Worm (Caenorhabditis elegans) whole organism, L1 larva: ENCODE results near the gene M176.11.

Experiments
- F16B12.6 ChIP-seq: fragments of 150-350 bp; optimal IDR thresholded peaks from 2 replicates; lab custom pipeline; 2014; ENCODE audit warnings: missing biosample characterization, missing genetic modification characterization
- Y116A8C.19 ChIP-seq: sonication (generic microtip); optimal IDR thresholded peaks from 2 replicates; lab custom pipeline; 2016; ENCODE audit warnings: missing compliant biosample characterization, missing genetic modification characterization, borderline replicate concordance
- aly-2 ChIP-seq: fragments of 150-350 bp; optimal IDR thresholded peaks from 2 replicates; lab custom pipeline; 2014; ENCODE audit warnings: missing biosample characterization, missing genetic modification characterization
- blmp-1 ChIP-seq: fragments of 150-350 bp; optimal IDR thresholded peaks from 2 replicates; lab custom pipeline; 2014; ENCODE audit warnings: missing biosample characterization, missing genetic modification characterization
- ceh-8 ChIP-seq: fragments of 200-800 bp; sonication (Bioruptor generic); optimal IDR thresholded peaks from 2 replicates; lab custom pipeline; 2018; ENCODE audit warnings: mild to moderate bottlenecking, missing genetic modification characterization, moderate library complexity, missing compliant biosample characterization
- ceh-88 ChIP-seq: fragments of 200-800 bp; sonication (Bioruptor generic); IDR thresholded peaks from 2 replicates; pipeline ENCODE4 v1.3.6; 2022; ENCODE audit warnings: missing genetic modification characterization, missing compliant biosample characterization
- ceh-90 ChIP-seq: sonication (generic microtip); optimal IDR thresholded peaks from 2 replicates; lab custom pipeline; 2016; ENCODE audit warnings: missing genetic modification characterization, missing compliant biosample characterization
- ces-1 ChIP-seq: fragments of 150-350 bp; optimal IDR thresholded peaks from 2 replicates; lab custom pipeline; 2014; ENCODE audit warnings: missing biosample characterization, missing genetic modification reagents, missing genetic modification characterization
- dsc-1 ChIP-seq: sonication (generic microtip); optimal IDR thresholded peaks from 2 replicates; lab custom pipeline; 2016; ENCODE audit warnings: mild to moderate bottlenecking, missing genetic modification characterization, missing compliant biosample characterization
- elt-2 ChIP-seq: sonication (generic microtip); optimal IDR thresholded peaks from 2 replicates; lab custom pipeline; 2016; ENCODE audit warnings: missing genetic modification characterization, mild to moderate bottlenecking, inconsistent platforms, missing compliant biosample characterization, missing genetic modification reagents
- fkh-10 ChIP-seq: sonication (generic microtip); optimal IDR thresholded peaks from 2 replicates; lab custom pipeline; 2017; ENCODE audit warnings: missing biosample characterization, missing genetic modification reagents, missing genetic modification characterization
- hlh-17 ChIP-seq: fragments of 200-800 bp; sonication (Bioruptor generic); optimal IDR thresholded peaks from 2 replicates; lab custom pipeline; 2018; ENCODE audit warnings: missing genetic modification characterization, mild to moderate bottlenecking, missing compliant biosample characterization, moderate library complexity, borderline replicate concordance
- hlh-4 ChIP-seq: sonication (generic microtip); optimal IDR thresholded peaks from 2 replicates; lab custom pipeline; 2016; ENCODE audit warnings: mild to moderate bottlenecking, missing genetic modification characterization, missing compliant biosample characterization
- jun-1 ChIP-seq: fragments of 150-350 bp; optimal IDR thresholded peaks from 2 replicates; lab custom pipeline; 2014; ENCODE audit warnings: missing biosample characterization, missing genetic modification reagents, missing genetic modification characterization
- lin-14 ChIP-seq: fragments of 200-800 bp; sonication (Bioruptor generic); optimal IDR thresholded peaks from 2 replicates; lab custom pipeline; 2018; ENCODE audit warnings: mild to moderate bottlenecking, missing genetic modification characterization, moderate library complexity, missing compliant biosample characterization
- lin-39 ChIP-seq: fragments of 150-350 bp; optimal IDR thresholded peaks from 2 replicates; lab custom pipeline; 2014; ENCODE audit warnings: missing biosample characterization, missing genetic modification reagents, missing genetic modification characterization
- lsy-2 ChIP-seq, 2 experiments: fragments of 150-350 bp; optimal IDR thresholded peaks; 2 replicates each; lab custom pipeline; 2014; ENCODE audit warnings: missing biosample characterization in 2 of 2, missing genetic modification characterization in 2 of 2
- mab-9 ChIP-seq: fragments of 200-800 bp; sonication (Bioruptor generic); IDR thresholded peaks from 2 replicates; pipeline ENCODE4 v1.3.6; 2022; ENCODE audit warnings: missing genetic modification reagents, missing genetic modification characterization, missing compliant biosample characterization
- nhr-20 ChIP-seq: sonication (generic microtip); optimal IDR thresholded peaks from 2 replicates; lab custom pipeline; 2016; ENCODE audit warnings: mild to moderate bottlenecking, missing genetic modification characterization, missing compliant biosample characterization
- nhr-237 ChIP-seq: fragments of 150-350 bp; optimal IDR thresholded peaks from 2 replicates; lab custom pipeline; 2014; ENCODE audit warnings: missing biosample characterization, missing genetic modification characterization
- nhr-28 ChIP-seq: fragments of 150-350 bp; optimal IDR thresholded peaks from 2 replicates; lab custom pipeline; 2014; ENCODE audit warnings: missing biosample characterization, missing genetic modification characterization
- nhr-71 ChIP-seq: sonication (generic microtip); optimal IDR thresholded peaks from 2 replicates; lab custom pipeline; 2016; ENCODE audit warnings: mild to moderate bottlenecking, missing genetic modification characterization, moderate library complexity, missing compliant biosample characterization
- nhr-76 ChIP-seq: sonication (generic microtip); optimal IDR thresholded peaks from 2 replicates; lab custom pipeline; 2017; ENCODE audit warnings: missing biosample characterization, missing genetic modification characterization
- nhr-77 ChIP-seq: fragments of 150-350 bp; optimal IDR thresholded peaks from 2 replicates; lab custom pipeline; 2014; ENCODE audit warnings: missing biosample characterization, missing genetic modification characterization
- nhr-84 ChIP-seq: sonication (generic microtip); optimal IDR thresholded peaks from 2 replicates; lab custom pipeline; 2017; ENCODE audit warnings: missing biosample characterization, missing genetic modification characterization
- pqm-1 ChIP-seq: sonication (generic microtip); optimal IDR thresholded peaks from 3 replicates; lab custom pipeline; 2017; ENCODE audit warnings: missing biosample characterization, missing genetic modification characterization
- rnt-1 ChIP-seq: sonication (generic microtip); optimal IDR thresholded peaks from 2 replicates; lab custom pipeline; 2016; ENCODE audit warnings: mild to moderate bottlenecking, missing genetic modification characterization, moderate library complexity, missing compliant biosample characterization
- snpc-4 ChIP-seq: fragments of 150-350 bp; optimal IDR thresholded peaks from 2 replicates; lab custom pipeline; 2014; ENCODE audit warnings: missing biosample characterization, missing genetic modification characterization
- snu-23 ChIP-seq: sonication (generic microtip); optimal IDR thresholded peaks from 2 replicates; lab custom pipeline; 2016; ENCODE audit warnings: missing genetic modification characterization, missing compliant biosample characterization
- sptf-1 ChIP-seq: fragments of 150-350 bp; optimal IDR thresholded peaks from 2 replicates; lab custom pipeline; 2014; ENCODE audit warnings: missing biosample characterization, missing genetic modification characterization
- sup-37 ChIP-seq: fragments of 200-800 bp; sonication (Bioruptor generic); optimal IDR thresholded peaks from 2 replicates; lab custom pipeline; 2018; ENCODE audit warnings: mild to moderate bottlenecking, missing genetic modification characterization, missing compliant biosample characterization
- swsn-7 ChIP-seq: sonication (generic microtip); optimal IDR thresholded peaks from 2 replicates; lab custom pipeline; 2016; ENCODE audit warnings: missing genetic modification characterization, missing compliant biosample characterization
- unc-130 ChIP-seq: fragments of 150-350 bp; optimal IDR thresholded peaks from 2 replicates; lab custom pipeline; 2017; ENCODE audit warnings: missing biosample characterization, missing genetic modification characterization, inconsistent platforms
- xbp-1 ChIP-seq: sonication (generic microtip); optimal IDR thresholded peaks from 2 replicates; lab custom pipeline; 2016; ENCODE audit warnings: missing genetic modification characterization, missing compliant biosample characterization
- zag-1 ChIP-seq: fragments of 150-350 bp; optimal IDR thresholded peaks from 2 replicates; lab custom pipeline; 2014; ENCODE audit warnings: missing biosample characterization, missing genetic modification characterization

M176.11 gene

DNA sequence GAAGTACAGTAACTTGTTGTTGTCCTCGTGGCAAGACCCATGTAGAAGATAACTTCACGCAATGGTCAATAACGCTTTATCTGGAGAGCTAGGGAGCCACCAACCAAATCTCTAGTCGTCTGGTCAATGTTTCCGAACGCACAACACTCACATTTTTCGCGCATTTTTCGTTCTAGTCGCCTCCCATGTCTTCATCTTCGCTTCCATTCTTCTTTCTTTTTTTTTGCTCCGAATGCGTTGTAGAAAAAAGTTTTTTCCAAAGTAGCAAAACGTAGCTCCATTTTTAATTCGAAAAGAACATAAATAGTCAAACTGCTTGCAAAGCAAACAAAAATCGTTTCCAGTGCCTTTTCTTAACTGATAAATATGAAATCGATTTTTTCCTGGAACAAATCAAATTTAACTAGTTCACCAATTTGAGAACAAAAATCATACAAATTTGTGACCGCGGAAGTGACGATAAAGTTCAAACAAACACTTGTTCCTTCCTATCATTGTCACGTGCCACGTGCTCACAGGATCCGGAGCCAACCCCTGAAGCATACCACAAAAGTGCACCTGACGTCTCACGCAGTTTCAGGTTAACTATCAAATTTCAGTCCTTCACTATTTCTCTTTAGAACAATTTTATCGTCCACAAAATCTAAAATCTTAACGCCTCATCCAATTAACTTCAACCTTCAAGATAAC, 3.1 kb upstream of the M176.11 start:
- TF ChIP-seq hlh-17 (GFP tag; lab: Kevin White, UChicago) (no peak), elt-2 (peak; percentile 18), nhr-71 (tag; lab: Kevin White, UChicago) (no peak)

DNA sequence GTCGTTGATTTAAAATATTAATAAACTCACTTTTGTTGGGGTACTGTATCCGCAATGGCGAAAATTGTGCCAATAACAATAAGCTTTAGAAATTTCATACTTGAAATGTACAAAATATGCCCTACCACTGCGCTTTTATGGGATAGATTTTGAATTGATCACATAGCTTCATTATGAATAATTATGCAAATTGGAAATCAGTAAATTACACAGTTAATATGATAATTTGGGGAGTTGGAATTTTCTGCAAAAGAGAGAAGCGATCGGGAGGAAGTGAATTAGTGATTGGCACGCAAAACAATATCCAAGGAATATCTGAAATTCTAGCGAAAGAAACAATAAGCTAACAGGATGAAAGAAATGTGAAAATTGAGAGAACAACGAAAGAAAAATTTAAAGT, 4.0 kb downstream of the M176.11 start, which contains the start of gene M176.10:
M176.10 (minus strand) TSS at position 101 of the 400 bp plus-strand sequence.
- no peak for TF ChIP-seq unc-130 (tag; lab: Kevin White, UChicago)
- no peak for TF ChIP-seq nhr-77 (tag; lab: Kevin White, UChicago)
- no peak for TF ChIP-seq nhr-84 (tag; lab: Kevin White, UChicago)
- no peak for TF ChIP-seq nhr-76 (tag; lab: Kevin White, UChicago)
- TF ChIP-seq pqm-1 = no peak
- no peak for TF ChIP-seq hlh-4 (tag; lab: Kevin White, UChicago)
- TF ChIP-seq lin-14 (GFP tag; lab: Kevin White, UChicago) = no peak
- TF ChIP-seq rnt-1 (tag; lab: Kevin White, UChicago) = no peak
- TF ChIP-seq mab-9 (GFP tag; lab: Robert Waterston, UW) = no peak
- TF ChIP-seq ceh-90 = no peak
- TF ChIP-seq jun-1 (tag; lab: Kevin White, UChicago) = no peak
- no peak for TF ChIP-seq dsc-1
- TF ChIP-seq lsy-2 (tag; optimal IDR thresholded peaks at IDR 0.05; lab: Kevin White, UChicago) = no peak
- TF ChIP-seq ceh-88 (GFP tag; lab: Robert Waterston, UW) = no peak
- TF ChIP-seq snu-23 (GFP tag; lab: Kevin White, UChicago) = no peak
- TF ChIP-seq swsn-7 (tag; lab: Kevin White, UChicago) = no peak
- TF ChIP-seq nhr-20 (tag; lab: Kevin White, UChicago) = no peak
- no peak for TF ChIP-seq nhr-28 (tag; lab: Kevin White, UChicago)
- no peak for TF ChIP-seq xbp-1 (tag; lab: Kevin White, UChicago)
- TF ChIP-seq blmp-1 = no peak

- TF ChIP-seq snpc-4 (tag; lab: Kevin White, UChicago) (no peak), ceh-8 (no peak), nhr-237 (tag; lab: Kevin White, UChicago) (no peak), snu-23 (GFP tag; lab: Kevin White, UChicago) (no peak), pqm-1 (no peak), lin-39 (tag; lab: Kevin White, UChicago) (no peak), lin-14 (GFP tag; lab: Kevin White, UChicago) (peak; percentile 42), aly-2 (no peak)
- TF ChIP-seq, all 84 proteins: peak for 1
These were observed 5.6 kb downstream of the M176.11 start, which contains the start of gene M176.5 for ce11 chrII:9427644-9428043. TSS of gene M176.5 (minus strand) at chrII:9427744.

ce11 chrII:9431119-9431518, 9.1 kb downstream of the M176.11 start:
- TF ChIP-seq sup-37 (GFP tag; lab: Kevin White, UChicago) = no peak
- TF ChIP-seq lin-14 (GFP tag; lab: Kevin White, UChicago) = peak; percentile 58
- peak; percentile 33 for TF ChIP-seq fkh-10 (GFP tag; lab: Kevin White, UChicago)
- no peak for TF ChIP-seq zag-1 (tag; lab: Kevin White, UChicago)
- TF ChIP-seq Y116A8C.19 (tag; lab: Kevin White, UChicago) = no peak
- TF ChIP-seq ces-1 (GFP tag; lab: Kevin White, UChicago) = no peak
- no peak for TF ChIP-seq lsy-2 (tag; optimal IDR thresholded peaks at IDR 0.05; lab: Kevin White, UChicago)
- TF ChIP-seq F16B12.6 (tag; lab: Kevin White, UChicago) = no peak
- no peak for TF ChIP-seq sptf-1 (tag; lab: Kevin White, UChicago)
- TF ChIP-seq, all 84 proteins: peak for 2
